Fruit fly (Drosophila melanogaster) whole organism, prepupa: ENCODE results near the gene stg.

Source experiments
- Blimp-1 ChIP-seq: fragments of 200-800 bp; sonication (Bioruptor generic); optimal IDR thresholded peaks from 3 replicates; lab custom pipeline; 2017; ENCODE audit warnings: missing biosample characterization, missing genetic modification characterization, mild to moderate bottlenecking, moderate library complexity, missing genetic modification reagents
- CG10631 ChIP-seq: fragments of 200-800 bp; sonication (Bioruptor generic); optimal IDR thresholded peaks from 2 replicates; lab custom pipeline; 2016; ENCODE audit warnings: missing biosample characterization, missing genetic modification characterization
- CG10669 ChIP-seq: fragments of 200-800 bp; sonication (Bioruptor generic); optimal IDR thresholded peaks from 3 replicates; lab custom pipeline; 2018; ENCODE audit warnings: missing biosample characterization, mild to moderate bottlenecking, missing genetic modification characterization, moderate library complexity
- CG11294 ChIP-seq: fragments of 200-800 bp; sonication (Bioruptor generic); IDR thresholded peaks from 2 replicates; pipeline ENCODE4 v1.3.6; 2022; ENCODE audit warnings: missing biosample characterization, missing genetic modification characterization
- CG11762 ChIP-seq: fragments of 200-800 bp; sonication (Bioruptor generic); optimal IDR thresholded peaks from 3 replicates; lab custom pipeline; 2016; ENCODE audit warnings: missing biosample characterization, missing genetic modification characterization; ENCODE audit not compliant: insufficient read depth
- CG11902 ChIP-seq: fragments of 200-800 bp; sonication (Bioruptor generic); optimal IDR thresholded peaks from 3 replicates; lab custom pipeline; 2016; ENCODE audit warnings: missing biosample characterization, missing genetic modification characterization
- CG3032 ChIP-seq: fragments of 200-800 bp; optimal IDR thresholded peaks from 2 replicates; lab custom pipeline; 2019; ENCODE audit warnings: missing biosample characterization, mild to moderate bottlenecking, missing genetic modification characterization, moderate library complexity
- CG31627 ChIP-seq: fragments of 200-800 bp; sonication (Bioruptor generic); optimal IDR thresholded peaks from 3 replicates; lab custom pipeline; 2016; ENCODE audit warnings: missing biosample characterization, missing genetic modification characterization
- CG34406 ChIP-seq: fragments of 200-800 bp; sonication (Bioruptor generic); optimal IDR thresholded peaks from 3 replicates; lab custom pipeline; 2016; ENCODE audit warnings: missing biosample characterization, missing genetic modification characterization
- CG3919 ChIP-seq: fragments of 200-800 bp; sonication (Bioruptor generic); optimal IDR thresholded peaks from 3 replicates; lab custom pipeline; 2016; ENCODE audit warnings: missing biosample characterization, missing genetic modification characterization
- CG6163 ChIP-seq: fragments of 200-800 bp; sonication (Bioruptor generic); IDR thresholded peaks from 3 replicates; pipeline ENCODE4 v1.3.6; 2022; ENCODE audit warnings: missing biosample characterization, missing genetic modification characterization
- CG6276 ChIP-seq: fragments of 200-800 bp; sonication (Bioruptor generic); optimal IDR thresholded peaks from 2 replicates; lab custom pipeline; 2017; ENCODE audit warnings: missing biosample characterization, mild to moderate bottlenecking, missing genetic modification characterization
- CG6808 ChIP-seq: fragments of 200-800 bp; sonication (Bioruptor generic); optimal IDR thresholded peaks from 3 replicates; lab custom pipeline; 2017; ENCODE audit warnings: missing biosample characterization, missing genetic modification characterization, mild to moderate bottlenecking, moderate library complexity, missing genetic modification reagents
- CG6854 ChIP-seq: fragments of 200-800 bp; sonication (Bioruptor generic); optimal IDR thresholded peaks from 2 replicates; lab custom pipeline; 2017; ENCODE audit warnings: missing biosample characterization, mild to moderate bottlenecking, missing genetic modification characterization
- CG7368 ChIP-seq: fragments of 200-800 bp; sonication (Bioruptor generic); optimal IDR thresholded peaks from 3 replicates; lab custom pipeline; 2016; ENCODE audit warnings: missing biosample characterization, missing genetic modification characterization
- CG9139 ChIP-seq: fragments of 200-800 bp; sonication (Bioruptor generic); optimal IDR thresholded peaks from 3 replicates; lab custom pipeline; 2017; ENCODE audit warnings: missing biosample characterization, mild to moderate bottlenecking, missing genetic modification characterization
- Eip75B ChIP-seq: fragments of 200-800 bp; sonication (Bioruptor generic); optimal IDR thresholded peaks from 3 replicates; lab custom pipeline; 2016; ENCODE audit warnings: missing biosample characterization, missing genetic modification characterization
- Eip93F ChIP-seq: fragments of 200-800 bp; sonication (Bioruptor generic); optimal IDR thresholded peaks from 2 replicates; lab custom pipeline; 2016; ENCODE audit warnings: missing biosample characterization, mild to moderate bottlenecking, missing genetic modification characterization
- Ets96B ChIP-seq: fragments of 200-800 bp; optimal IDR thresholded peaks from 2 replicates; lab custom pipeline; 2019; ENCODE audit warnings: missing biosample characterization, mild to moderate bottlenecking, missing genetic modification characterization, moderate library complexity
- Gug ChIP-seq: fragments of 200-800 bp; sonication (Bioruptor generic); IDR thresholded peaks from 2 replicates; pipeline ENCODE4 v1.3.6; 2022; ENCODE audit warnings: missing biosample characterization, missing genetic modification characterization
- Lpt ChIP-seq: fragments of 200-800 bp; sonication (Bioruptor generic); optimal IDR thresholded peaks from 3 replicates; lab custom pipeline; 2016; ENCODE audit warnings: missing biosample characterization, missing genetic modification characterization
- Met ChIP-seq: fragments of 200-800 bp; sonication (Bioruptor generic); optimal IDR thresholded peaks from 3 replicates; lab custom pipeline; 2016; ENCODE audit warnings: missing biosample characterization, missing genetic modification characterization
- OdsH ChIP-seq: fragments of 200-800 bp; sonication (Bioruptor generic); optimal IDR thresholded peaks from 3 replicates; lab custom pipeline; 2016; ENCODE audit warnings: missing biosample characterization, missing genetic modification characterization
- Smox ChIP-seq: fragments of 200-800 bp; sonication (Bioruptor generic); optimal IDR thresholded peaks from 3 replicates; lab custom pipeline; 2016; ENCODE audit warnings: missing biosample characterization, missing genetic modification characterization
- Sox102F ChIP-seq: fragments of 200-800 bp; sonication (Bioruptor generic); optimal IDR thresholded peaks from 2 replicates; lab custom pipeline; 2016; ENCODE audit warnings: missing biosample characterization, mild to moderate bottlenecking, missing genetic modification characterization
- Sox15 ChIP-seq: fragments of 200-800 bp; sonication (Bioruptor generic); optimal IDR thresholded peaks from 3 replicates; lab custom pipeline; 2016; ENCODE audit warnings: missing biosample characterization, missing genetic modification characterization
- cyc ChIP-seq: fragments of 200-800 bp; sonication (Bioruptor generic); optimal IDR thresholded peaks from 3 replicates; lab custom pipeline; 2016; ENCODE audit warnings: missing biosample characterization, missing genetic modification characterization
- dac ChIP-seq: fragments of 200-800 bp; sonication (Bioruptor generic); optimal IDR thresholded peaks from 2 replicates; lab custom pipeline; 2017; ENCODE audit warnings: missing biosample characterization, mild to moderate bottlenecking, missing genetic modification characterization
- eg ChIP-seq: fragments of 200-800 bp; sonication (Bioruptor generic); IDR thresholded peaks from 3 replicates; pipeline ENCODE4 v1.3.6; 2022; ENCODE audit warnings: missing biosample characterization, missing genetic modification characterization
- fd59A ChIP-seq: fragments of 200-800 bp; sonication (Bioruptor generic); optimal IDR thresholded peaks from 2 replicates; lab custom pipeline; 2017; ENCODE audit warnings: missing biosample characterization, mild to moderate bottlenecking, missing genetic modification characterization, missing genetic modification reagents
- fd85E ChIP-seq: fragments of 200-800 bp; sonication (Bioruptor generic); optimal IDR thresholded peaks from 3 replicates; lab custom pipeline; 2016; ENCODE audit warnings: missing biosample characterization, missing genetic modification characterization
- lz ChIP-seq: fragments of 200-800 bp; sonication (Bioruptor generic); optimal IDR thresholded peaks from 3 replicates; lab custom pipeline; 2016; ENCODE audit warnings: missing biosample characterization, missing genetic modification characterization
- pdm3 ChIP-seq: fragments of 200-800 bp; sonication (Bioruptor generic); optimal IDR thresholded peaks from 3 replicates; lab custom pipeline; 2016; ENCODE audit warnings: missing biosample characterization, missing genetic modification characterization
- salr ChIP-seq, 2 experiments: fragments of 200-800 bp; sonication (Bioruptor generic); optimal IDR thresholded peaks; 3 replicates each; lab custom pipeline; 2016 to 2018; ENCODE audit warnings: missing biosample characterization in 2 of 2, missing genetic modification characterization in 2 of 2, mild to moderate bottlenecking in 1 of 2
- vri ChIP-seq: fragments of 200-800 bp; sonication (Bioruptor generic); optimal IDR thresholded peaks from 3 replicates; lab custom pipeline; 2016; ENCODE audit warnings: missing biosample characterization, mild to moderate bottlenecking, missing genetic modification characterization

The stg gene

dm6 chr3R:29299758-29300437 is 44.3 kb upstream of the stg start (continued):
- no peak for TF ChIP-seq CG6276 (GFP tag; lab: Kevin White, UChicago)
- no peak for TF ChIP-seq Met (GFP tag; lab: Kevin White, UChicago)
- TF ChIP-seq CG31627 (GFP tag; lab: Kevin White, UChicago), result no peak
- TF ChIP-seq fd59A (GFP tag; lab: Kevin White, UChicago), result peak; percentile 61
- TF ChIP-seq Lpt (GFP tag; lab: Kevin White, UChicago), result peak; percentile 75
- no peak for TF ChIP-seq fd85E
- no peak for TF ChIP-seq Sox15 (GFP tag; lab: Kevin White, UChicago)
- no peak for TF ChIP-seq Smox (GFP tag; lab: Kevin White, UChicago)
- no peak for TF ChIP-seq lz (GFP tag; lab: Kevin White, UChicago)
- peak; percentile 80 for TF ChIP-seq CG10669 (GFP tag; lab: Kevin White, UChicago)
- TF ChIP-seq CG34406 (GFP tag; lab: Kevin White, UChicago), result no peak
- TF ChIP-seq CG6854 (GFP tag; lab: Kevin White, UChicago), result no peak
- no peak for TF ChIP-seq vri (GFP tag; lab: Kevin White, UChicago)
- TF ChIP-seq Eip75B (GFP tag; lab: Kevin White, UChicago), result peak; percentile 62
- peak; percentile 50 for TF ChIP-seq pdm3 (GFP tag; lab: Kevin White, UChicago)
- peak; percentile 29 to 33 for TF ChIP-seq salr (GFP tag; optimal IDR thresholded peaks at IDR 0.05; lab: Kevin White, UChicago)
- peak; percentile 19 for TF ChIP-seq CG7368
- peak; percentile 50 for TF ChIP-seq Gug (GFP tag; lab: Robert Waterston, UW)
- peak; percentile 60 for TF ChIP-seq OdsH (GFP tag; lab: Kevin White, UChicago)
- TF ChIP-seq Blimp-1 (GFP tag; lab: Kevin White, UChicago), result no peak
- TF ChIP-seq CG6808 (GFP tag; lab: Kevin White, UChicago), result peak; percentile 78

dm6 chr3R:29297815-29298214 is 42.2 kb upstream of the stg start:
- no peak for TF ChIP-seq CG31627 (GFP tag; lab: Kevin White, UChicago)
- no peak for TF ChIP-seq CG9139 (GFP tag; lab: Kevin White, UChicago)
- no peak for TF ChIP-seq fd85E
- no peak for TF ChIP-seq Eip93F (GFP tag; lab: Kevin White, UChicago)
- TF ChIP-seq CG6163 (GFP tag; lab: Robert Waterston, UW), result no peak
- no peak for TF ChIP-seq CG3032 (tag; lab: Kevin White, UChicago)
- no peak for TF ChIP-seq Ets96B (tag; lab: Kevin White, UChicago)
- no peak for TF ChIP-seq CG7368
- no peak for TF ChIP-seq dac (GFP tag; lab: Kevin White, UChicago)
- TF ChIP-seq cyc (GFP tag; lab: Kevin White, UChicago), result no peak
- TF ChIP-seq Eip75B (GFP tag; lab: Kevin White, UChicago), result no peak
- TF ChIP-seq salr (GFP tag; optimal IDR thresholded peaks at IDR 0.05; lab: Kevin White, UChicago), result no peak
- no peak for TF ChIP-seq CG3919
- no peak for TF ChIP-seq eg (GFP tag; lab: Robert Waterston, UW)

- no peak for TF ChIP-seq CG11294 (GFP tag; lab: Robert Waterston, UW)
- no peak for TF ChIP-seq CG31627 (GFP tag; lab: Kevin White, UChicago)
- TF ChIP-seq CG10631 (GFP tag; lab: Kevin White, UChicago), result no peak
- no peak for TF ChIP-seq CG6163 (GFP tag; lab: Robert Waterston, UW)
- TF ChIP-seq CG11902 (GFP tag; lab: Kevin White, UChicago), result no peak
- no peak for TF ChIP-seq CG3032 (tag; lab: Kevin White, UChicago)
- TF ChIP-seq CG3919, result no peak
- TF ChIP-seq CG6808 (GFP tag; lab: Kevin White, UChicago), result no peak
Observed at dm6 chr3R:29297080-29297479, 41.5 kb upstream of the stg start, which contains the start of gene CG14506. TSS of gene CG14506 (minus strand) at chr3R:29297180.

- no peak for TF ChIP-seq CG31627 (GFP tag; lab: Kevin White, UChicago)
- no peak for TF ChIP-seq Eip75B (GFP tag; lab: Kevin White, UChicago)
- no peak for TF ChIP-seq CG11762 (GFP tag; lab: Kevin White, UChicago)
- TF ChIP-seq CG34406 (GFP tag; lab: Kevin White, UChicago), result no peak
- TF ChIP-seq OdsH (GFP tag; lab: Kevin White, UChicago), result no peak
- no peak for TF ChIP-seq salr (GFP tag; optimal IDR thresholded peaks at IDR 0.05; lab: Kevin White, UChicago)
- no peak for TF ChIP-seq Eip93F (GFP tag; lab: Kevin White, UChicago)
- no peak for TF ChIP-seq Sox102F
Observed at dm6 chr3R:29293457-29293856, 37.9 kb upstream of the stg start.
